Worm (Caenorhabditis elegans) whole organism, L3 larva: ENCODE results near the gene ifb-1.

Experiments
- ceh-28 ChIP-seq: fragments of 150-350 bp; optimal IDR thresholded peaks from 2 replicates; lab custom pipeline; 2014; ENCODE audit warnings: missing biosample characterization, missing genetic modification reagents, missing genetic modification characterization
- ceh-82 ChIP-seq: fragments of 150-350 bp; optimal IDR thresholded peaks from 2 replicates; lab custom pipeline; 2014; ENCODE audit warnings: missing biosample characterization, missing genetic modification characterization
- egl-27 ChIP-seq: sonication (generic microtip); optimal IDR thresholded peaks from 4 replicates; lab custom pipeline; 2017; ENCODE audit warnings: missing biosample characterization, missing genetic modification reagents, missing genetic modification characterization
- nhr-11 ChIP-seq: fragments of 150-350 bp; optimal IDR thresholded peaks from 2 replicates; lab custom pipeline; 2014; ENCODE audit warnings: missing biosample characterization, missing genetic modification characterization
- nhr-237 ChIP-seq: fragments of 150-350 bp; optimal IDR thresholded peaks from 2 replicates; lab custom pipeline; 2014; ENCODE audit warnings: missing biosample characterization, missing genetic modification characterization
- ztf-11 ChIP-seq: fragments of 150-350 bp; optimal IDR thresholded peaks from 2 replicates; lab custom pipeline; 2014; ENCODE audit warnings: missing biosample characterization, missing genetic modification characterization

ce11 chrII:5745088-5745487 lies 20.3 kb upstream of the ifb-1 start, which contains the start of gene F10C1.9:
- no peak for TF ChIP-seq nhr-237 (tag; lab: Kevin White, UChicago)
- TF ChIP-seq ceh-28 (tag; lab: Kevin White, UChicago) = no peak
- TF ChIP-seq ceh-82 = no peak
- TF ChIP-seq egl-27 (tag; lab: Kevin White, UChicago) = no peak
- TF ChIP-seq nhr-11 (tag; lab: Kevin White, UChicago) = no peak
- no peak for TF ChIP-seq ztf-11 (tag; lab: Kevin White, UChicago)
